Fruit fly (Drosophila melanogaster): ENCODE measurements around the gene alphaTub84B.
A peak's percentile ranks its signal among the peaks of the same experiment; 100 is the strongest.

DNA sequence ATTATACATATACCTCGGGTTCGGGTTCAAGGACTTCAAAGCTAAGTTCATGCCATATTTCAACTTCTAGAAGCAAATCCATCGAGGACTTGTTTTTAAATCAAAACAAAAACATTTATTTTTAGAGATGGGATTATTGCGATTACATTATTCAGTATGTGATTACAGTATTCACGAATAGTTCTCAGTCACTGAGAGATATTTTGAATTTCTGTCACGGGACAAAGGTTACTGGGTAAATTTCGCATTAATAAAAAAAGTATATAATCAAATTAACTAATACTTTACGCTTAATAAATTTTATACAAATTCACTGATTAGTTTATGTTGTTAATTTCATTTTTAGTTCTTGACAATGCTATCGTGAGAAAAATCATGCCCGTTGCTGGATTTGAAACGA, 7.2 kb downstream of the alphaTub84B start:
- TF ChIP-seq Pif1B (GFP tag; optimal IDR thresholded peaks at IDR 0.05) (peak; percentile 8), CG10348 (GFP tag; IDR thresholded peaks at IDR 0.05) (no peak), CG13204 (GFP tag; optimal IDR thresholded peaks at IDR 0.05) (no peak)

All from whole organism, pupa.